Fruit fly (Drosophila melanogaster): ENCODE data around the gene spen.

spen gene

dm6 chr2L:155994-156393, 2.8 kb upstream of the spen start, which contains the start of gene CG3436 (continued):
- peak; percentile 68 for TF ChIP-seq CG12659 (GFP tag; optimal IDR thresholded peaks at IDR 0.05)
- peak; percentile 24 for TF ChIP-seq CG7987 (GFP tag; optimal IDR thresholded peaks at IDR 0.05)
- TF ChIP-seq sqz (GFP tag; optimal IDR thresholded peaks at IDR 0.05): peak; percentile 70
- TF ChIP-seq gfzf (GFP tag; optimal IDR thresholded peaks at IDR 0.05): peak; percentile 95
- TF ChIP-seq gro (GFP tag; optimal IDR thresholded peaks at IDR 0.05): peak; percentile 38
- TF ChIP-seq Stat92E (GFP tag; optimal IDR thresholded peaks at IDR 0.05): peak in 1 of 3 experiments; percentile 2
- peak; percentile 22 for TF ChIP-seq CG2116 (GFP tag; optimal IDR thresholded peaks at IDR 0.05)
- TF ChIP-seq sd (tag; optimal IDR thresholded peaks at IDR 0.05): peak; percentile 49
- peak; percentile 12 for TF ChIP-seq NC2β (GFP tag; optimal IDR thresholded peaks at IDR 0.05)
- TF ChIP-seq sens (GFP tag): peak; percentile 67
- peak; percentile 58 for TF ChIP-seq Sry-δ (GFP tag; optimal IDR thresholded peaks at IDR 0.05)
- peak; percentile 33 for TF ChIP-seq CG17802 (tag; optimal IDR thresholded peaks at IDR 0.05)
- TF ChIP-seq fru (optimal IDR thresholded peaks at IDR 0.05): no peak
- peak; percentile 12 for TF ChIP-seq CG2120 (GFP tag; optimal IDR thresholded peaks at IDR 0.05)
- peak; percentile 38 for TF ChIP-seq CG13894 (tag; optimal IDR thresholded peaks at IDR 0.05)
- peak; percentile 9 for TF ChIP-seq zen (tag; optimal IDR thresholded peaks at IDR 0.05)
- TF ChIP-seq CG10267 (tag; optimal IDR thresholded peaks at IDR 0.05): peak; percentile 31
- peak; percentile 14 for TF ChIP-seq CG13624 (GFP tag; optimal IDR thresholded peaks at IDR 0.05)
- TF ChIP-seq CG1233 (GFP tag; optimal IDR thresholded peaks at IDR 0.05): no peak
- peak; percentile 88 for TF ChIP-seq stwl (tag; optimal IDR thresholded peaks at IDR 0.05)
- peak; percentile 11 for TF ChIP-seq lbe (GFP tag; optimal IDR thresholded peaks at IDR 0.05)
- TF ChIP-seq dmrt11E (tag; optimal IDR thresholded peaks at IDR 0.05): no peak
- peak; percentile 44 for TF ChIP-seq Sin3A (optimal IDR thresholded peaks at IDR 0.05)
- peak; percentile 8 for TF ChIP-seq CG15601 (tag; optimal IDR thresholded peaks at IDR 0.05)
- peak; percentile 24 for TF ChIP-seq grau (tag; optimal IDR thresholded peaks at IDR 0.05)
- no peak for TF ChIP-seq CG3407 (GFP tag; optimal IDR thresholded peaks at IDR 0.05)
- no peak for TF ChIP-seq HLHmδ (GFP tag; optimal IDR thresholded peaks at IDR 0.05)
- TF ChIP-seq lilli (GFP tag; optimal IDR thresholded peaks at IDR 0.05): peak; percentile 12
- no peak for TF ChIP-seq pita (GFP tag; optimal IDR thresholded peaks at IDR 0.05)
- TF ChIP-seq CG4282 (GFP tag; optimal IDR thresholded peaks at IDR 0.05): no peak
- TF ChIP-seq PHDP (tag; optimal IDR thresholded peaks at IDR 0.05): peak; percentile 27
- TF ChIP-seq gcm (GFP tag; optimal IDR thresholded peaks at IDR 0.05): no peak
- peak; percentile 37 for TF ChIP-seq sug (tag; optimal IDR thresholded peaks at IDR 0.05)
- peak; percentile 59 for TF ChIP-seq CG14710 (tag; optimal IDR thresholded peaks at IDR 0.05)
- TF ChIP-seq CG7357 (GFP tag; IDR thresholded peaks at IDR 0.05): peak; percentile 81; the same call in 2 of the 3 replicates
- TF ChIP-seq Sry-β (GFP tag; optimal IDR thresholded peaks at IDR 0.05): peak; percentile 66
- TF ChIP-seq BEAF-32 (GFP tag; optimal IDR thresholded peaks at IDR 0.05): peak; percentile 71
- TF ChIP-seq HLH3B (GFP tag; IDR thresholded peaks at IDR 0.05): no peak
- peak in 1 of 2 experiments; percentile 4 for TF ChIP-seq insv (GFP tag; optimal IDR thresholded peaks at IDR 0.05)
- peak; percentile 41 for TF ChIP-seq CG2712 (tag; optimal IDR thresholded peaks at IDR 0.05)
- peak; percentile 47 for TF ChIP-seq B-H2 (GFP tag; optimal IDR thresholded peaks at IDR 0.05)
- TF ChIP-seq CG14965 (GFP tag; optimal IDR thresholded peaks at IDR 0.05; ENCODE audit: borderline replicate concordance): no peak
- no peak for TF ChIP-seq Pdp1 (GFP tag; optimal IDR thresholded peaks at IDR 0.05)
- TF ChIP-seq phol (tag; optimal IDR thresholded peaks at IDR 0.05): peak; percentile 52
- no peak for TF ChIP-seq Ada2b (GFP tag; IDR thresholded peaks at IDR 0.05)
- TF ChIP-seq CG34376 (GFP tag; optimal IDR thresholded peaks at IDR 0.05): no peak
- TF ChIP-seq CG17385 (GFP tag; optimal IDR thresholded peaks at IDR 0.05): peak; percentile 95
- peak; percentile 34 for TF ChIP-seq CG17912 (GFP tag; optimal IDR thresholded peaks at IDR 0.05)
- peak; percentile 16 for TF ChIP-seq nerfin-1 (tag; optimal IDR thresholded peaks at IDR 0.05)
- TF ChIP-seq trem (tag; optimal IDR thresholded peaks at IDR 0.05): peak; percentile 59
